Fruit fly (Drosophila melanogaster) whole organism, larva: ENCODE data around the gene CG46522.
"Not testable (repeated sequence)": the region's sequence is repeated elsewhere in the genome, so short reads cannot be mapped to it uniquely, and the experiment has no call there.

ENCODE experiments used
- noc ChIP-seq: fragments of 200-800 bp; sonication (Bioruptor generic); optimal IDR thresholded peaks from 3 replicates; lab custom pipeline; 2019; ENCODE audit warnings: missing biosample characterization, mild to moderate bottlenecking, missing genetic modification characterization, moderate library complexity

The CG46522 gene

dm6 chrX:22246300-22246699, at the start of gene CG46522:
TSS of gene CG46522 (plus strand) at chrX:22246600.
- TF ChIP-seq noc (tag; lab: Kevin White, UChicago), result not testable (repeated sequence)

dm6 chrX:22196874-22197273, 49.5 kb upstream of the CG46522 start, which contains the start of gene CG46514:
TSS of gene CG46514 (plus strand) at chrX:22197174.
- TF ChIP-seq noc (tag; lab: Kevin White, UChicago), result not testable (repeated sequence)

- TF ChIP-seq noc (tag; lab: Kevin White, UChicago), result not testable (repeated sequence)
These were observed 44.5 kb upstream of the CG46522 start, which contains the start of gene CG46515 for dm6 chrX:22201883-22202282. TSS of gene CG46515 (plus strand) at chrX:22202183.

- TF ChIP-seq noc (tag; lab: Kevin White, UChicago), result not testable (repeated sequence)
These were observed 34.4 kb upstream of the CG46522 start, which contains the start of gene CG46516 for dm6 chrX:22212028-22212427. TSS of gene CG46516 (plus strand) at chrX:22212328.

DNA sequence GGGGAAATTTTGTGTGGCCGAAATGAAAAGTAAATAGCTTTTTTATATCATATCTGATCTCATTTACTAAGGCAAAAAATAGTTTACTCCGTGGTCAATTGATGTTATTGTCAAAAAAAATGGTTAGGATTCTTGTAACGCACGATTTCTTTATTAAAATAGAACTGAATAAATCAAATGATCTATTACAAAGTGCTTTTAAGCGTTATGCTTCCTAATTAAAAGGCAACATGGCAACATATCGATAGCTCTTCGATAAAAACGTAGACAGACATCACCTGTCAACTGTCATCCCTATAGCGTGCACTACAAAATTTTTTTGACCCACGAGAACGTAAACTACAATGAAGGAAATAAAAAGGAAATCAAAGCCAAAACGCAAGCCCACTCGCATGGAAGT, 29.3 kb upstream of the CG46522 start, which contains the start of gene CG46517:
Gene CG46517, plus strand, starts transcription at position 301 of the 400 bp plus-strand sequence.
- TF ChIP-seq noc (tag; lab: Kevin White, UChicago), result not testable (repeated sequence)

DNA sequence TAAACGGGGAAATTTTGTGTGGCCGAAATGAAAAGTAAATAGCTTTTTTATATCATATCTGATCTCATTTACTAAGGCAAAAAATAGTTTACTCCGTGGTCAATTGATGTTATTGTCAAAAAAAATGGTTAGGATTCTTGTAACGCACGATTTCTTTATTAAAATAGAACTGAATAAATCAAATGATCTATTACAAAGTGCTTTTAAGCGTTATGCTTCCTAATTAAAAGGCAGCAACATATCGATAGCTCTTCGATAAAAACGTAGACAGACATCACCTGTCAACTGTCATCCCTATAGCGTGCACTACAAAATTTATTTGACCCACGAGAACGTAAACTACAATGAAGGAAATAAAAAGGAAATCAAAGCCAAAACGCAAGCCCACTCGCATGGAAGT, 20.1 kb upstream of the CG46522 start, which contains the start of gene CG46518:
Gene CG46518, plus strand, starts transcription at position 301 of the 400 bp plus-strand sequence.
- not testable (repeated sequence) for TF ChIP-seq noc (tag; lab: Kevin White, UChicago)

DNA sequence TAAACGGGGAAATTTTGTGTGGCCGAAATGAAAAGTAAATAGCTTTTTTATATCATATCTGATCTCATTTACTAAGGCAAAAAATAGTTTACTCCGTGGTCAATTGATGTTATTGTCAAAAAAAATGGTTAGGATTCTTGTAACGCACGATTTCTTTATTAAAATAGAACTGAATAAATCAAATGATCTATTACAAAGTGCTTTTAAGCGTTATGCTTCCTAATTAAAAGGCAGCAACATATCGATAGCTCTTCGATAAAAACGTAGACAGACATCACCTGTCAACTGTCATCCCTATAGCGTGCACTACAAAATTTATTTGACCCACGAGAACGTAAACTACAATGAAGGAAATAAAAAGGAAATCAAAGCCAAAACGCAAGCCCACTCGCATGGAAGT, 15.1 kb upstream of the CG46522 start, which contains the start of gene CG46519:
Gene CG46519, plus strand, starts transcription at position 301 of the 400 bp plus-strand sequence.
- not testable (repeated sequence) for TF ChIP-seq noc (tag; lab: Kevin White, UChicago)

DNA sequence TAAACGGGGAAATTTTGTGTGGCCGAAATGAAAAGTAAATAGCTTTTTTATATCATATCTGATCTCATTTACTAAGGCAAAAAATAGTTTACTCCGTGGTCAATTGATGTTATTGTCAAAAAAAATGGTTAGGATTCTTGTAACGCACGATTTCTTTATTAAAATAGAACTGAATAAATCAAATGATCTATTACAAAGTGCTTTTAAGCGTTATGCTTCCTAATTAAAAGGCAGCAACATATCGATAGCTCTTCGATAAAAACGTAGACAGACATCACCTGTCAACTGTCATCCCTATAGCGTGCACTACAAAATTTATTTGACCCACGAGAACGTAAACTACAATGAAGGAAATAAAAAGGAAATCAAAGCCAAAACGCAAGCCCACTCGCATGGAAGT, 10.1 kb upstream of the CG46522 start, which contains the start of gene CG46520:
Gene CG46520, plus strand, starts transcription at position 301 of the 400 bp plus-strand sequence.
- TF ChIP-seq noc (tag; lab: Kevin White, UChicago), result not testable (repeated sequence)

dm6 chrX:22241272-22241671, 5.1 kb upstream of the CG46522 start, which contains the start of gene CG46521:
TSS of gene CG46521 (plus strand) at chrX:22241572.
- TF ChIP-seq noc (tag; lab: Kevin White, UChicago), result not testable (repeated sequence)

DNA sequence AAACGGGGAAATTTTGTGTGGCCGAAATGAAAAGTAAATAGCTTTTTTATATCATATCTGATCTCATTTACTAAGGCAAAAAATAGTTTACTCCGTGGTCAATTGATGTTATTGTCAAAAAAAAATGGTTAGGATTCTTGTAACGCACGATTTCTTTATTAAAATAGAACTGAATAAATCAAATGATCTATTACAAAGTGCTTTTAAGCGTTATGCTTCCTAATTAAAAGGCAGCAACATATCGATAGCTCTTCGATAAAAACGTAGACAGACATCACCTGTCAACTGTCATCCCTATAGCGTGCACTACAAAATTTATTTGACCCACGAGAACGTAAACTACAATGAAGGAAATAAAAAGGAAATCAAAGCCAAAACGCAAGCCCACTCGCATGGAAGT, 4.9 kb downstream of the CG46522 start, which contains the start of gene CG41562:
Gene CG41562, plus strand, starts transcription at position 301 of the 400 bp plus-strand sequence.
- TF ChIP-seq noc (tag; lab: Kevin White, UChicago), result not testable (repeated sequence)
